Fruit fly (Drosophila melanogaster): Measurements from ENCODE around the gene Gclm.

DNA sequence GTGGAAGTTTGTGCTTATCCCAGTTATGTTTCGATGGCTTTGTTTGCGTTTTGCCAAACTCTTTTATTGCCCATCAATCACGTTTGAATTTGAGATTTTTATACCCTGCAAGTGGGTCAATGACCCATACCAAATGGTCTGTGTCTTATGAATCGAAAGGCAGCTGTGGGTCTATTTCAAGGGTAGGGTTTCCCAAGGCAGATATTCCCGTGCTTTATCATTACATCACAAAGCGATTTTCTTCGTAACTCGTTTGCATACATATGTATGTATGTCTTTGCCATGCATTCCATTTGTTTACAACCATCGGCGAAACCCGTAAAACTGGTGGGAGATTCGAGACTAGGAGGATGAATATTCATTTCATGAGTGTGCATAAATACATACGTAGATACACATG, 10.9 kb downstream of the Gclm start:
- TF ChIP-seq dmrt93B (GFP tag; optimal IDR thresholded peaks at IDR 0.05) (no peak), Myc (optimal IDR thresholded peaks at IDR 0.05) (no peak), jim (GFP tag; optimal IDR thresholded peaks at IDR 0.05) (no peak), usp (GFP tag; optimal IDR thresholded peaks at IDR 0.05) (no peak), sv (GFP tag; optimal IDR thresholded peaks at IDR 0.05) (no peak), brk (GFP tag; optimal IDR thresholded peaks at IDR 0.05) (no peak), CrebA (GFP tag; optimal IDR thresholded peaks at IDR 0.05; ENCODE audit: borderline replicate concordance) (no peak), HLH106 (tag; optimal IDR thresholded peaks at IDR 0.05) (no peak), Hnf4 (GFP tag; optimal IDR thresholded peaks at IDR 0.05) (no peak), Dfd (GFP tag; optimal IDR thresholded peaks at IDR 0.05) (no peak), tai (GFP tag; optimal IDR thresholded peaks at IDR 0.05) (no peak)
